Fruit fly (Drosophila melanogaster) whole organism: Measurements from ENCODE around the gene repo.

ENCODE experiments used
- EcR ChIP-seq, 2 experiments: fragments of >200 bp; optimal IDR thresholded peaks; 2 replicates each; lab custom pipeline; 2017; ENCODE audit warnings: missing biosample characterization in 2 of 2, missing genetic modification characterization in 2 of 2, missing genetic modification reagents in 2 of 2
- pan ChIP-seq: fragments of >200 bp; optimal IDR thresholded peaks from 2 replicates; lab custom pipeline; 2017
- psq ChIP-seq: fragments of >200 bp; optimal IDR thresholded peaks from 2 replicates; lab custom pipeline; 2017

DNA sequence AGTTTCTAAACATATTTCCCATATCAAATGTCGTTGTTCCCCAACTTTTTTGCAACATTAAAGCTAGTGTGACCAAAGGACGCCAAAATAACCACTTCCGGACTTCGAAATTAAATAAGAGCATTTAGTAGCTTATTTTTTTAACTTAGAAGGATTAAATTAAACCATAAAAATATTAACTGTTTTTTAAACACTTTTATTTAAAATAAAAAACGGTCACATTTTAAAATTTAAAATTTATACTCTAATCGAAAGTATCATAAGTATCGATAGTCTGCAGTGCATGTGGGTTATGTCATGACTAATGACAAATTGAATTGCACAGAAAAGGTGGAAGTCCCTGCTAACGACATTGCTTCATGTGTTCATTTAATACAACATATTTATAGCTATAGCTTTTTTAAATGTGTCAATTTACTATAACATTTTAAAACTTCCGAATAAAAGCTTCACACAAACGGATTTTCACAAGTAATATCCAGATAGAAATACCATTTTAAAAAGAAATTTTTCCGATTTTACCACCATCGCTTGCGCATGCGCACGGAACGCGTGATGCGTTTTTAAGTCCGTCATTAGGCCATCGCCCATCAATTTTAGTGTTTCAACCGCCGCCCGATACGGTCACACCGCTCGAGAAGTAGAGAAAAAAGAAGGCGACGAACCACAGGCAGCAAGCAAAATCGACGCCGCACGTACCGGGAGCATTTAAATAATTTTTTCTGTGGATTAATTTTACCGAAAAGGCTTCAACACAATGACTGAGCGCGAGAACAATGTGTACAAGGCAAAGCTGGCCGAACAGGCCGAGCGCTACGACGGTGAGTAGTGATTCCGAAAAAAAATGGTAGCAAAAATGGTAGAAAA, 6.3 kb downstream of the repo start, which contains the start of the genes CG7156 and 14-3-3epsilon:
- TF ChIP-seq pan (lab: Kevin White, UChicago) = no peak
- no peak for TF ChIP-seq EcR (GFP tag; optimal IDR thresholded peaks at IDR 0.05; lab: Kevin White, UChicago)
- no peak for TF ChIP-seq psq (lab: Kevin White, UChicago)
